Fruit fly (Drosophila melanogaster): ENCODE results near the gene TfIIA-L.

Gene TfIIA-L

DNA sequence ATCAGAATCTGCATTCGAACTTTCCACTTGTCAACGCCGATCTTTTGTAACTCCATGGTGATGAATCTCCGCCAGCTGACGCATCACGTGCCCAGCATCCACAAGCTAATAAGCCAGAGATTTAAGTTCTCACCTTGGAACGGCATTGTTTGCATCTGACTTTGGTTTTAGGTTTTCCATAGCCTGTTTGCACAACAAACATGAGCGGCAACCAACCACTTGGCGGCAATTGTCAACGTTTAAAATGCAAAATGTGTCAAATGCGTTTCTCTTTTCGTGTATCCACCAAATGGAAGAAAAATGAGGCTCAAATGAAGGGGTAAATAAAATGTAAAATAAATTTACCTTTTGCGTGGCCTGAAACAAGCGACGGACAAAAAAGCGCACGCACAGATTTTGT, 48.6 kb upstream of the TfIIA-L start:
- TF ChIP-seq Sox102F (GFP tag; optimal IDR thresholded peaks at IDR 0.05) (no peak), Asciz (GFP tag; optimal IDR thresholded peaks at IDR 0.05) (peak; percentile 16), crc (GFP tag; optimal IDR thresholded peaks at IDR 0.05) (no peak), Mes4 (GFP tag; optimal IDR thresholded peaks at IDR 0.05) (no peak), CG2678 (tag; optimal IDR thresholded peaks at IDR 0.05) (peak; percentile 8), ci (GFP tag; IDR thresholded peaks at IDR 0.05) (0 out of 3 replicates have a peak, but pooled peaks have one; percentile 8), Med (GFP tag) (peak; percentile 58), CG6175 (GFP tag; IDR thresholded peaks at IDR 0.05) (no peak), ATbp (GFP tag; optimal IDR thresholded peaks at IDR 0.05) (peak; percentile 18), org-1 (GFP tag; optimal IDR thresholded peaks at IDR 0.05) (no peak), kni (GFP tag; optimal IDR thresholded peaks at IDR 0.05) (peak; percentile 15), bsh (GFP tag; optimal IDR thresholded peaks at IDR 0.05) (peak in 1 of 2 experiments; percentile 12), CG13894 (tag; optimal IDR thresholded peaks at IDR 0.05) (no peak), CG3163 (GFP tag; optimal IDR thresholded peaks at IDR 0.05) (no peak), chinmo (GFP tag; IDR thresholded peaks at IDR 0.05; ENCODE audit: partially characterized antibody) (no peak), CG17829 (tag; optimal IDR thresholded peaks at IDR 0.05) (no peak), mld (GFP tag; IDR thresholded peaks at IDR 0.05; ENCODE audit: partially characterized antibody) (no peak), CG6683 (GFP tag; optimal IDR thresholded peaks at IDR 0.05) (no peak), gsb (GFP tag; IDR thresholded peaks at IDR 0.05) (no peak), ranshi (GFP tag; IDR thresholded peaks at IDR 0.05) (no peak), CG1603 (tag; optimal IDR thresholded peaks at IDR 0.05) (peak; percentile 3), sens (GFP tag) (peak; percentile 61), ftz-f1 (GFP tag; optimal IDR thresholded peaks at IDR 0.05) (no peak), CG7357 (GFP tag; IDR thresholded peaks at IDR 0.05) (no peak), cwo (GFP tag; optimal IDR thresholded peaks at IDR 0.05) (no peak), CG17385 (GFP tag; optimal IDR thresholded peaks at IDR 0.05) (no peak), CG15073 (GFP tag; optimal IDR thresholded peaks at IDR 0.05) (no peak), vvl (GFP tag; IDR thresholded peaks at IDR 0.05) (peak; percentile 11; the same call in 1 of the 2 replicates)

DNA sequence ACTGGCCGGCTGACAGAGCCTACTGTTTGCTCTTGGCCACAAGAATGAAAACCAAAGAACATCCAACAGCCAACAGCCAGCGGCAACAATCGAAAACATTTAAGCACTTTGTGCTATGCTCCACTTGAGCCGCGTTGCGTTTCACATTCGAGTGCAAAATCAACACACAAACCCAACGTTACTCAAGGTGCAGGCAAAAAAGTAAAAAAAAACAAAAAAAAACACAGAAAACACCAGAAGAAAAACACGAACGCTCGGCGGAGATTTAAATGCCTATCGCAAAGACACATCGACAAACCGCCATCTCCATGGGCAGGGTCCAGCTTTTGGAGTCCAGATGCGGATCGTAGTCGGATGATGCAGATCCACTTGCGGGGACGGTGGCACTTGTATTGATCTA, 47.1 kb upstream of the TfIIA-L start:
- TF ChIP-seq Dip3 (GFP tag; optimal IDR thresholded peaks at IDR 0.05), result no peak
- TF ChIP-seq MESR4 (GFP tag; optimal IDR thresholded peaks at IDR 0.05), result no peak
- TF ChIP-seq run (tag; optimal IDR thresholded peaks at IDR 0.05), result no peak
- TF ChIP-seq CG6813 (GFP tag; optimal IDR thresholded peaks at IDR 0.05), result no peak
- TF ChIP-seq CG13624 (GFP tag; optimal IDR thresholded peaks at IDR 0.05), result no peak
- TF ChIP-seq Hsf (GFP tag; optimal IDR thresholded peaks at IDR 0.05), result no peak
- no peak for TF ChIP-seq Elba2 (GFP tag; optimal IDR thresholded peaks at IDR 0.05)
- TF ChIP-seq CG18476 (GFP tag; optimal IDR thresholded peaks at IDR 0.05), result no peak
- no peak for TF ChIP-seq CG2889 (GFP tag; IDR thresholded peaks at IDR 0.05)
- TF ChIP-seq CG17361 (GFP tag; IDR thresholded peaks at IDR 0.05), result no peak
- no peak for TF ChIP-seq Tbp (GFP tag; optimal IDR thresholded peaks at IDR 0.05)
- TF ChIP-seq disco-r (GFP tag; optimal IDR thresholded peaks at IDR 0.05), result no peak
- no peak for TF ChIP-seq Dll (GFP tag; IDR thresholded peaks at IDR 0.05; ENCODE audit: partially characterized antibody)
- no peak for TF ChIP-seq pb (GFP tag; optimal IDR thresholded peaks at IDR 0.05)

Data from whole organism, embryonic.